Worm (Caenorhabditis elegans) whole organism, mixed stage, embryonic: Measurements from ENCODE around the gene srw-35.

ENCODE experiments used
- M03D4.4 ChIP-seq: sonication (generic microtip); optimal IDR thresholded peaks from 2 replicates; lab custom pipeline; 2017; ENCODE audit warnings: mild to moderate bottlenecking, missing genetic modification characterization, missing compliant biosample characterization
- blmp-1 ChIP-seq: fragments of 150-350 bp; optimal IDR thresholded peaks from 2 replicates; lab custom pipeline; 2014; ENCODE audit warnings: missing biosample characterization, missing genetic modification characterization
- ceh-39 ChIP-seq: fragments of 150-350 bp; optimal IDR thresholded peaks from 2 replicates; lab custom pipeline; 2014; ENCODE audit warnings: missing biosample characterization, missing genetic modification characterization
- ceh-43 ChIP-seq: fragments of 200-800 bp; sonication (Bioruptor generic); optimal IDR thresholded peaks from 2 replicates; lab custom pipeline; 2018; ENCODE audit warnings: mild to moderate bottlenecking, missing genetic modification characterization, moderate library complexity, missing compliant biosample characterization
- ces-1 ChIP-seq: fragments of 150-350 bp; optimal IDR thresholded peaks from 2 replicates; lab custom pipeline; 2014; ENCODE audit warnings: missing biosample characterization, missing genetic modification reagents, missing genetic modification characterization
- cnd-1 ChIP-seq: fragments of 200-800 bp; sonication (Bioruptor generic); optimal IDR thresholded peaks from 2 replicates; lab custom pipeline; 2018; ENCODE audit warnings: mild to moderate bottlenecking, missing genetic modification characterization, missing compliant biosample characterization
- drap-1 ChIP-seq: fragments of 200-800 bp; sonication (Bioruptor generic); optimal IDR thresholded peaks from 3 replicates; lab custom pipeline; 2018; ENCODE audit warnings: mild to moderate bottlenecking, missing genetic modification characterization, missing compliant biosample characterization
- elt-1 ChIP-seq: sonication (generic microtip); optimal IDR thresholded peaks from 2 replicates; lab custom pipeline; 2017; ENCODE audit warnings: missing genetic modification characterization, mild to moderate bottlenecking, missing compliant biosample characterization, antibody characterized with exemption, moderate library complexity, borderline replicate concordance; ENCODE audit not compliant: insufficient read depth
- flh-1 ChIP-seq: fragments of 200-800 bp; sonication (Bioruptor generic); optimal IDR thresholded peaks from 2 replicates; lab custom pipeline; 2018; ENCODE audit warnings: mild to moderate bottlenecking, missing genetic modification characterization, moderate library complexity, missing compliant biosample characterization
- ham-2 ChIP-seq: fragments of 200-800 bp; sonication (Bioruptor generic); optimal IDR thresholded peaks from 2 replicates; lab custom pipeline; 2018; ENCODE audit warnings: mild to moderate bottlenecking, missing genetic modification characterization, missing compliant biosample characterization
- hlh-1 ChIP-seq: fragments of 150-350 bp; optimal IDR thresholded peaks from 2 replicates; lab custom pipeline; 2014; ENCODE audit warnings: missing biosample characterization, missing genetic modification reagents, missing genetic modification characterization
- lin-13 ChIP-seq: fragments of 150-350 bp; optimal IDR thresholded peaks from 2 replicates; lab custom pipeline; 2014; ENCODE audit warnings: missing biosample characterization, missing genetic modification characterization
- lin-32 ChIP-seq: fragments of 200-800 bp; sonication (Bioruptor generic); optimal IDR thresholded peaks from 2 replicates; lab custom pipeline; 2018; ENCODE audit warnings: mild to moderate bottlenecking, missing genetic modification characterization, missing compliant biosample characterization
- lsy-2 ChIP-seq: fragments of 150-350 bp; optimal IDR thresholded peaks from 2 replicates; lab custom pipeline; 2014; ENCODE audit warnings: missing biosample characterization, missing genetic modification characterization
- mab-5 ChIP-seq: fragments of 150-350 bp; optimal IDR thresholded peaks from 2 replicates; lab custom pipeline; 2014; ENCODE audit warnings: missing biosample characterization, missing genetic modification characterization
- mep-1 ChIP-seq: fragments of 150-350 bp; optimal IDR thresholded peaks from 2 replicates; lab custom pipeline; 2017; ENCODE audit warnings: missing biosample characterization, missing genetic modification reagents, missing genetic modification characterization, inconsistent platforms
- mls-2 ChIP-seq: sonication (generic microtip); optimal IDR thresholded peaks from 2 replicates; lab custom pipeline; 2016; ENCODE audit warnings: mild to moderate bottlenecking, missing genetic modification characterization, moderate library complexity, missing compliant biosample characterization
- nhr-12 ChIP-seq: fragments of 150-350 bp; optimal IDR thresholded peaks from 2 replicates; lab custom pipeline; 2014; ENCODE audit warnings: missing biosample characterization, missing genetic modification characterization
- nhr-2 ChIP-seq: fragments of 150-350 bp; optimal IDR thresholded peaks from 2 replicates; lab custom pipeline; 2014; ENCODE audit warnings: missing biosample characterization, missing genetic modification characterization
- nhr-237 ChIP-seq: fragments of 150-350 bp; optimal IDR thresholded peaks from 2 replicates; lab custom pipeline; 2014; ENCODE audit warnings: missing biosample characterization, missing genetic modification characterization
- nhr-28 ChIP-seq: fragments of 150-350 bp; optimal IDR thresholded peaks from 2 replicates; lab custom pipeline; 2014; ENCODE audit warnings: missing biosample characterization, missing genetic modification characterization
- nhr-76 ChIP-seq: sonication (generic microtip); optimal IDR thresholded peaks from 2 replicates; lab custom pipeline; 2017; ENCODE audit warnings: missing biosample characterization, missing genetic modification characterization
- pha-4 ChIP-seq: fragments of 150-350 bp; optimal IDR thresholded peaks from 2 replicates; lab custom pipeline; 2018; ENCODE audit warnings: missing biosample characterization, missing genetic modification reagents, missing genetic modification characterization
- sem-2 ChIP-seq: fragments of 200-800 bp; sonication (Bioruptor generic); optimal IDR thresholded peaks from 2 replicates; lab custom pipeline; 2018; ENCODE audit warnings: mild to moderate bottlenecking, missing genetic modification characterization, missing compliant biosample characterization
- snpc-4 ChIP-seq: fragments of 150-350 bp; optimal IDR thresholded peaks from 2 replicates; lab custom pipeline; 2014; ENCODE audit warnings: missing biosample characterization, missing genetic modification characterization
- sptf-1 ChIP-seq: sonication (generic microtip); optimal IDR thresholded peaks from 2 replicates; lab custom pipeline; 2017; ENCODE audit warnings: mild to moderate bottlenecking, missing genetic modification characterization, moderate library complexity, missing compliant biosample characterization
- tbx-8 ChIP-seq: fragments of 200-800 bp; sonication (Bioruptor generic); optimal IDR thresholded peaks from 2 replicates; lab custom pipeline; 2018; ENCODE audit warnings: mild to moderate bottlenecking, missing genetic modification characterization, moderate library complexity, missing compliant biosample characterization
- unc-120 ChIP-seq: sonication (generic microtip); optimal IDR thresholded peaks from 2 replicates; lab custom pipeline; 2017; ENCODE audit warnings: missing genetic modification characterization, missing compliant biosample characterization; ENCODE audit not compliant: poor library complexity, severe bottlenecking
- unc-39 ChIP-seq: fragments of 150-350 bp; optimal IDR thresholded peaks from 2 replicates; lab custom pipeline; 2014; ENCODE audit warnings: missing biosample characterization, missing genetic modification characterization
- unc-62 ChIP-seq: fragments of 150-350 bp; optimal IDR thresholded peaks from 2 replicates; lab custom pipeline; 2014; ENCODE audit warnings: missing biosample characterization, missing genetic modification reagents, missing genetic modification characterization
- zip-8 ChIP-seq: fragments of 150-350 bp; optimal IDR thresholded peaks from 2 replicates; lab custom pipeline; 2014; ENCODE audit warnings: missing biosample characterization, missing genetic modification characterization
- ztf-11 ChIP-seq: fragments of 150-350 bp; optimal IDR thresholded peaks from 2 replicates; lab custom pipeline; 2014; ENCODE audit warnings: missing biosample characterization, missing genetic modification characterization

Gene srw-35

ce11 chrV:16488172-16488571 lies 15.9 kb downstream of the srw-35 start, which contains the start of gene sqst-4:
Gene sqst-4 (plus strand): TSS chrV:16488472.
- no peak for TF ChIP-seq nhr-28 (tag; lab: Kevin White, UChicago)
- no peak for TF ChIP-seq sem-2
- no peak for TF ChIP-seq unc-120
- no peak for TF ChIP-seq lin-13
- TF ChIP-seq elt-1 (tag; lab: Kevin White, UChicago): no peak
- no peak for TF ChIP-seq tbx-8 (GFP tag; lab: Kevin White, UChicago)
- TF ChIP-seq drap-1 (GFP tag; lab: Kevin White, UChicago): no peak
- no peak for TF ChIP-seq ham-2
- no peak for TF ChIP-seq ceh-43
- no peak for TF ChIP-seq zip-8 (tag; lab: Kevin White, UChicago)
- TF ChIP-seq nhr-237 (tag; lab: Kevin White, UChicago): no peak
- TF ChIP-seq, all 35 proteins: peak for 0

DNA sequence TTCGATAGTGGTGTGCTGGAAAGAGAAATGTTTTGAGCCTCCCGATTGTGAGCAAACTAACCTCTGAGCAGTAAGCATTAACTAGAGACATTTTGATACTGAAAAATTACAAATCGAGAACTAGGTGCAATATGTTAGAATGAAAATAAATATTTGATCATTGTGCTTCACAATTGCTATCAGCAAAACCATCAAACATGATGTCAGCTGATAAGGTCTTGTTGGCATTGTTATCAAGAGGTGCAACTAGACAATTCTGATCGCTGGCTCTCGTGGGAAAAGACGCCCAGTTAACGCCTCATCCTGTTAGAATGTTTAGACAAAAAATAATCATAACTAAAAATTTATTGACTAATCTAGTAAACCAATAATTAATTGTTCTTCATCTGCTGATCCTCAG lies 22.0 kb downstream of the srw-35 start, which contains the start of gene comt-2:
comt-2 (minus strand) TSS at position 131 of the 400 bp plus-strand sequence.
- TF ChIP-seq ceh-39 (tag; lab: Kevin White, UChicago): no peak
- TF ChIP-seq M03D4.4 (tag; lab: Kevin White, UChicago): no peak
- TF ChIP-seq ztf-11 (tag; lab: Kevin White, UChicago): no peak
- TF ChIP-seq pha-4 (tag; lab: Kevin White, UChicago): no peak
- TF ChIP-seq mab-5 (tag; lab: Kevin White, UChicago): no peak
- no peak for TF ChIP-seq drap-1 (GFP tag; lab: Kevin White, UChicago)
- no peak for TF ChIP-seq blmp-1 (tag; lab: Kevin White, UChicago)
- no peak for TF ChIP-seq nhr-12 (tag; lab: Kevin White, UChicago)
- TF ChIP-seq nhr-28 (tag; lab: Kevin White, UChicago): no peak
- TF ChIP-seq snpc-4: no peak
- no peak for TF ChIP-seq cnd-1
- no peak for TF ChIP-seq nhr-2 (tag; lab: Kevin White, UChicago)
- TF ChIP-seq zip-8 (tag; lab: Kevin White, UChicago): no peak
- TF ChIP-seq flh-1 (GFP tag; lab: Kevin White, UChicago): no peak
- TF ChIP-seq, all 35 proteins: peak for 0

- TF ChIP-seq snpc-4 (no peak), ceh-43 (no peak), hlh-1 (tag; lab: Kevin White, UChicago) (no peak), pha-4 (tag; lab: Kevin White, UChicago) (no peak), mep-1 (no peak), lin-32 (GFP tag; lab: Kevin White, UChicago) (no peak), nhr-12 (tag; lab: Kevin White, UChicago) (no peak), nhr-76 (tag; lab: Kevin White, UChicago) (no peak), blmp-1 (tag; lab: Kevin White, UChicago) (no peak), ham-2 (no peak)
These were observed 25.2 kb downstream of the srw-35 start, which contains the start of gene srh-136 for ce11 chrV:16497504-16497903. Gene srh-136 (minus strand): TSS chrV:16497596.

DNA sequence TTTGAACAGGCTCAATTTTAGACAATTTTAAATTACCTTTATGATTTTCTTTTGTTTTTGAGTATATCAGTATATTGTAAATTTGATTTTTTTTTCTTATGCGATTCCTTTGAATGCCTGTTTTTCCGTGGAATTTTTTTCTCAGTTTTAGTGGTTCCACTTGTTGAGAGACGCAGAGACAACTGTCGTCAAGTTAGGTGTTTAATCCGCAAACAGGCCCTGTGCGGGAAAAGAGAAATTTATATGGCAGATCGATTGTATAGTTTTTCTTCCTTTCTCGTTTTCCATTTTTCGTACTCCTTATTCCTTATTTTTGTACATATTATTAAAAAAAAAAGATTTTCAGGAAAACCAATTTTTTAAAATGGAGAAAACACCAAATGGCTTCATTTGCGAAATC lies 26.7 kb downstream of the srw-35 start, which contains the start of gene F36D3.1:
F36D3.1 (plus strand) TSS at position 347 of the 400 bp plus-strand sequence.
- TF ChIP-seq lin-32 (GFP tag; lab: Kevin White, UChicago): no peak
- no peak for TF ChIP-seq cnd-1
- peak; percentile 20 for TF ChIP-seq ces-1 (GFP tag; lab: Kevin White, UChicago)
- peak; percentile 34 for TF ChIP-seq pha-4 (tag; lab: Kevin White, UChicago)
- TF ChIP-seq ceh-39 (tag; lab: Kevin White, UChicago): no peak
- TF ChIP-seq hlh-1 (tag; lab: Kevin White, UChicago): peak; percentile 50
- no peak for TF ChIP-seq drap-1 (GFP tag; lab: Kevin White, UChicago)
- no peak for TF ChIP-seq unc-39 (tag; lab: Kevin White, UChicago)
- TF ChIP-seq lsy-2 (tag; lab: Kevin White, UChicago): peak; percentile 45
- TF ChIP-seq mep-1: peak; percentile 44

- TF ChIP-seq unc-39 (tag; lab: Kevin White, UChicago): no peak
- TF ChIP-seq snpc-4: no peak
- no peak for TF ChIP-seq nhr-12 (tag; lab: Kevin White, UChicago)
- no peak for TF ChIP-seq lsy-2 (tag; lab: Kevin White, UChicago)
- no peak for TF ChIP-seq sptf-1 (tag; lab: Kevin White, UChicago)
- no peak for TF ChIP-seq sem-2
- no peak for TF ChIP-seq ceh-39 (tag; lab: Kevin White, UChicago)
- no peak for TF ChIP-seq nhr-2 (tag; lab: Kevin White, UChicago)
- no peak for TF ChIP-seq unc-62 (GFP tag; lab: Kevin White, UChicago)
- no peak for TF ChIP-seq M03D4.4 (tag; lab: Kevin White, UChicago)
- no peak for TF ChIP-seq cnd-1
- no peak for TF ChIP-seq elt-1 (tag; lab: Kevin White, UChicago)
- TF ChIP-seq mls-2 (tag; lab: Kevin White, UChicago): no peak
- TF ChIP-seq mab-5 (tag; lab: Kevin White, UChicago): no peak
These were observed 30.9 kb downstream of the srw-35 start, which contains the start of gene F36D3.14 for ce11 chrV:16503164-16503563. Gene F36D3.14 (minus strand): TSS chrV:16503264.
